Worm (Caenorhabditis elegans): ENCODE data around the gene ZK1307.2.
A peak's percentile ranks its signal among the peaks of the same experiment; 100 is the strongest.

- TF ChIP-seq F49E8.2 (tag; optimal IDR thresholded peaks at IDR 0.05; ENCODE audit: borderline replicate concordance), result no peak
- TF ChIP-seq mdl-1 (tag; optimal IDR thresholded peaks at IDR 0.05), result peak in 1 of 2 experiments; percentile 77
- no peak for TF ChIP-seq pha-4 (GFP tag; IDR thresholded peaks at IDR 0.05)
- no peak for TF ChIP-seq pha-4 (tag; optimal IDR thresholded peaks at IDR 0.05)
- no peak for TF ChIP-seq nhr-10 (tag; optimal IDR thresholded peaks at IDR 0.05)
- no peak for TF ChIP-seq fkh-10 (GFP tag; optimal IDR thresholded peaks at IDR 0.05)
- no peak for TF ChIP-seq snpc-4 (tag; optimal IDR thresholded peaks at IDR 0.05)
- TF ChIP-seq lin-29 (GFP tag; IDR thresholded peaks at IDR 0.05), result no peak
- TF ChIP-seq mdt-29 (GFP tag; IDR thresholded peaks at IDR 0.05), result no peak
- no peak for TF ChIP-seq lin-39 (tag; optimal IDR thresholded peaks at IDR 0.05)
- TF ChIP-seq nhr-11 (tag; optimal IDR thresholded peaks at IDR 0.05), result peak; percentile 59
- TF ChIP-seq nhr-6 (tag; optimal IDR thresholded peaks at IDR 0.05), result no peak
- no peak for TF ChIP-seq ceh-62 (tag; optimal IDR thresholded peaks at IDR 0.05)
- no peak for TF ChIP-seq arid-1 (GFP tag; conservative IDR thresholded peaks at IDR 0.05)
- TF ChIP-seq unc-62 (GFP tag; optimal IDR thresholded peaks at IDR 0.05 in 1 of 2), result no peak
- no peak for TF ChIP-seq unc-62 (tag; optimal IDR thresholded peaks at IDR 0.05)
Measured at ce11 chrII:9606485-9607036, 47.2 kb downstream of the ZK1307.2 start.
